Worm (Caenorhabditis elegans): ENCODE data around the gene tpra-1.

The tpra-1 gene

ce11 chrIV:9010257-9010656 is 54.0 kb downstream of the tpra-1 start, which contains the start of gene C53D6.11:
TSS of gene C53D6.11 (plus strand) at chrIV:9010584.
- TF ChIP-seq elt-3 (tag; optimal IDR thresholded peaks at IDR 0.05) = no peak
- TF ChIP-seq sea-2 (GFP tag; optimal IDR thresholded peaks at IDR 0.05) = no peak
- TF ChIP-seq elt-2 (tag; optimal IDR thresholded peaks at IDR 0.05) = peak; percentile 67
- no peak for TF ChIP-seq snpc-4 (tag; optimal IDR thresholded peaks at IDR 0.05)
- TF ChIP-seq daf-12 (tag; optimal IDR thresholded peaks at IDR 0.05) = no peak
- TF ChIP-seq pqm-1 (tag; optimal IDR thresholded peaks at IDR 0.05) = peak; percentile 13
- no peak for TF ChIP-seq ztf-4 (tag; optimal IDR thresholded peaks at IDR 0.05)
- TF ChIP-seq pha-4 (tag; optimal IDR thresholded peaks at IDR 0.05) = peak; percentile 30
- TF ChIP-seq ceh-82 (tag; optimal IDR thresholded peaks at IDR 0.05) = no peak

Data from whole organism, L3 larva.